Fruit fly (Drosophila melanogaster): ENCODE results near the gene Arf1.
A peak's percentile ranks its signal among the peaks of the same experiment; 100 is the strongest.

The Arf1 gene

DNA sequence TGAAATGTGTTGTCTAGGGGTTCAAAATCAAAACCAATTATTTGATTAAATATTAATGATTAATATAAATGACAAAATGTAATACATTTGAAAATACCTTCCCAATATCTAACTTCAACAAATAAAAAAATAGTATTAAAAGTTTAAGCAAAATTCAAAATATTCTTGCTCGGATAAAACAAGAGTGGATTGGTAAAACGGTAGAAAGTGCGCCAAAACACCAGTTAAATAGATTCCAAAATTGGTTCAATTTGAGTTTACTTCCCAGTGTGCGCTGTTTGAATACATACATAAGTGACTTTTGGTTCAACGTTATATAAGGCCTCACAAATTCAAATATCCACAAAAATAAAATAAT is 7.0 kb downstream of the Arf1 start (continued):
- TF ChIP-seq nerfin-1 (tag; optimal IDR thresholded peaks at IDR 0.05): peak; percentile 55
- TF ChIP-seq peb (GFP tag; IDR thresholded peaks at IDR 0.05): 0 out of 2 replicates have a peak, but pooled peaks have one; percentile 32
- TF ChIP-seq Bteb2 (GFP tag; optimal IDR thresholded peaks at IDR 0.05): peak; percentile 17
- no peak for TF ChIP-seq Tbp (GFP tag; optimal IDR thresholded peaks at IDR 0.05)
- no peak for TF ChIP-seq CG8089 (GFP tag; optimal IDR thresholded peaks at IDR 0.05)
- TF ChIP-seq tll (GFP tag; optimal IDR thresholded peaks at IDR 0.05): no peak
- peak; percentile 11 for TF ChIP-seq psq (GFP tag; optimal IDR thresholded peaks at IDR 0.05)
- peak; percentile 77 for TF ChIP-seq Drgx (GFP tag; IDR thresholded peaks at IDR 0.05)
- TF ChIP-seq stwl (tag; optimal IDR thresholded peaks at IDR 0.05): no peak
- no peak for TF ChIP-seq da (GFP tag; optimal IDR thresholded peaks at IDR 0.05)
- TF ChIP-seq CG14860 (GFP tag; IDR thresholded peaks at IDR 0.05; ENCODE audit: partially characterized antibody): 0 out of 3 replicates have a peak, but pooled peaks have one; percentile 14
- TF ChIP-seq Hsf (GFP tag; optimal IDR thresholded peaks at IDR 0.05): peak; percentile 53
- TF ChIP-seq eyg (GFP tag; optimal IDR thresholded peaks at IDR 0.05): no peak
- no peak for TF ChIP-seq chm (GFP tag; IDR thresholded peaks at IDR 0.05)
- peak; percentile 61 for TF ChIP-seq Hand (GFP tag; optimal IDR thresholded peaks at IDR 0.05)
- peak; percentile 84 for TF ChIP-seq Hmr (GFP tag; optimal IDR thresholded peaks at IDR 0.05)
- no peak for TF ChIP-seq exex (tag; optimal IDR thresholded peaks at IDR 0.05)
- TF ChIP-seq repo (GFP tag; optimal IDR thresholded peaks at IDR 0.05): no peak
- peak; percentile 71; the same call in 1 of the 2 replicates for TF ChIP-seq Ada2b (GFP tag; IDR thresholded peaks at IDR 0.05)
- no peak for TF ChIP-seq ham (GFP tag; IDR thresholded peaks at IDR 0.05)
- TF ChIP-seq Dbx (GFP tag; IDR thresholded peaks at IDR 0.05): peak; percentile 51; the same call in 1 of the 3 replicates
- peak; percentile 66 for TF ChIP-seq al (GFP tag; IDR thresholded peaks at IDR 0.05)
- peak; percentile 71 for TF ChIP-seq slbo (GFP tag; IDR thresholded peaks at IDR 0.05)
- TF ChIP-seq CG7372 (GFP tag; IDR thresholded peaks at IDR 0.05): peak; percentile 55
- TF ChIP-seq CG4854 (GFP tag; optimal IDR thresholded peaks at IDR 0.05): peak; percentile 21
- TF ChIP-seq C15 (GFP tag; IDR thresholded peaks at IDR 0.05): 0 out of 3 replicates have a peak, but pooled peaks have one; percentile 5
- TF ChIP-seq pzg (GFP tag; optimal IDR thresholded peaks at IDR 0.05): no peak
- no peak for TF ChIP-seq gsb (GFP tag; IDR thresholded peaks at IDR 0.05)
- TF ChIP-seq CG17361 (GFP tag; IDR thresholded peaks at IDR 0.05): peak; percentile 80
- TF ChIP-seq bcd (GFP tag; optimal IDR thresholded peaks at IDR 0.05): peak; percentile 58
- 0 out of 2 replicates have a peak, but pooled peaks have one; percentile 14 for TF ChIP-seq CG11085 (GFP tag; IDR thresholded peaks at IDR 0.05)
- peak; percentile 27 for TF ChIP-seq CG1529 (GFP tag; optimal IDR thresholded peaks at IDR 0.05)
- no peak for TF ChIP-seq CG7745 (tag; optimal IDR thresholded peaks at IDR 0.05)
- TF ChIP-seq CG7357 (GFP tag; IDR thresholded peaks at IDR 0.05): no peak
- TF ChIP-seq CG12155 (GFP tag; optimal IDR thresholded peaks at IDR 0.05): peak; percentile 45
- TF ChIP-seq btn (GFP tag; optimal IDR thresholded peaks at IDR 0.05): no peak
- peak; percentile 88 for TF ChIP-seq CG15269 (tag; optimal IDR thresholded peaks at IDR 0.05)
- peak; percentile 56 for TF ChIP-seq sens (GFP tag)
- peak; percentile 68 for TF ChIP-seq NfI (GFP tag; optimal IDR thresholded peaks at IDR 0.05)
- peak; percentile 31 to 78 for TF ChIP-seq Pdp1 (GFP tag; optimal IDR thresholded peaks at IDR 0.05)
- TF ChIP-seq CG8924 (tag; optimal IDR thresholded peaks at IDR 0.05): peak; percentile 78
- TF ChIP-seq CG3407 (GFP tag; optimal IDR thresholded peaks at IDR 0.05): peak; percentile 54
- TF ChIP-seq insv (GFP tag; optimal IDR thresholded peaks at IDR 0.05): peak in 1 of 2 experiments; percentile 7
- TF ChIP-seq trem (tag; optimal IDR thresholded peaks at IDR 0.05): peak; percentile 7
- no peak for TF ChIP-seq NK7.1 (GFP tag; optimal IDR thresholded peaks at IDR 0.05)
- no peak for TF ChIP-seq CG4282 (GFP tag; optimal IDR thresholded peaks at IDR 0.05)
- no peak for TF ChIP-seq CG4617 (GFP tag; optimal IDR thresholded peaks at IDR 0.05; ENCODE audit: borderline replicate concordance)
- peak; percentile 68 for TF ChIP-seq gsb-n (tag; optimal IDR thresholded peaks at IDR 0.05)
- TF ChIP-seq Aef1 (GFP tag; IDR thresholded peaks at IDR 0.05): peak; percentile 41; the same call in 2 of the 3 replicates
- TF ChIP-seq CG18599 (GFP tag; optimal IDR thresholded peaks at IDR 0.05): peak; percentile 64
- TF ChIP-seq amos (GFP tag; IDR thresholded peaks at IDR 0.05; ENCODE audit: partially characterized antibody): no peak

Measured in whole organism, embryonic.